Fruit fly (Drosophila melanogaster): ENCODE measurements around the gene Or85e.

Or85e gene

DNA sequence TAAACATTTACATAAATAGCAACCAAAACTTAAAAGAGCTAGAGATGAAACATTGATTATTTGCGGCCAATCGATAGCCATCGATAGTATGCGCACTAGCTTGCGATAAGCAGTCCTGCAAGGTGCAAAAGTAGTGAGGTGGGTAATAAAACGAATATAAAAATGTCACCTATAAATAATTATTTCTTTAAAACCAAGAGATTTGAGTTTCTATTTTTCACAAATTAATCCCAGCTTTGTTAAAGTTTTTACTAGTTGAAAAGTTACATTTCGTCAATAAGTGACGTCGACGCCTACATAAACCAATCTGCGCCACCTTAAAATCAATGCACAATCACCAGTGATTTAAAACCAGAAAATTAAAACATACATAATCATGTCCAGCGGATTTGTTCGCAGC is 15.1 kb upstream of the Or85e start, which contains the start of the genes Mkk4 and SLIRP2 (continued):
- peak; percentile 91 for TF ChIP-seq hb (GFP tag; IDR thresholded peaks at IDR 0.05; ENCODE audit: partially characterized antibody)
- no peak for TF ChIP-seq pan (optimal IDR thresholded peaks at IDR 0.05)
- TF ChIP-seq pan (GFP tag; optimal IDR thresholded peaks at IDR 0.05 in 1 of 2, IDR thresholded peaks at IDR 0.05 in 1 of 2), result peak in 1 of 2 experiments; percentile 99
- TF ChIP-seq Hr39 (optimal IDR thresholded peaks at IDR 0.05), result no peak
- peak; percentile 99 for TF ChIP-seq az2 (GFP tag; optimal IDR thresholded peaks at IDR 0.05)
- peak; percentile 98 for TF ChIP-seq jing (GFP tag; optimal IDR thresholded peaks at IDR 0.05)
- TF ChIP-seq B-H2 (GFP tag; optimal IDR thresholded peaks at IDR 0.05), result peak; percentile 98
- peak; percentile 97 for TF ChIP-seq CG9876 (GFP tag; optimal IDR thresholded peaks at IDR 0.05)
- TF ChIP-seq CG7745 (tag; optimal IDR thresholded peaks at IDR 0.05), result peak; percentile 80
- peak; percentile 89 for TF ChIP-seq CG14965 (GFP tag; optimal IDR thresholded peaks at IDR 0.05; ENCODE audit: borderline replicate concordance)
- peak; percentile 99 for TF ChIP-seq CG13624 (GFP tag; optimal IDR thresholded peaks at IDR 0.05)
- TF ChIP-seq twi (tag; optimal IDR thresholded peaks at IDR 0.05), result peak; percentile 98
- peak; percentile 99 for TF ChIP-seq sob (GFP tag; IDR thresholded peaks at IDR 0.05)
- TF ChIP-seq otp (GFP tag; IDR thresholded peaks at IDR 0.05), result peak; percentile 99
- TF ChIP-seq CG17912 (GFP tag; optimal IDR thresholded peaks at IDR 0.05), result peak; percentile 97
- TF ChIP-seq Pdp1 (GFP tag; optimal IDR thresholded peaks at IDR 0.05), result peak; percentile 99
- TF ChIP-seq kah (GFP tag; optimal IDR thresholded peaks at IDR 0.05), result peak; percentile 94
- TF ChIP-seq lmd (GFP tag; IDR thresholded peaks at IDR 0.05), result peak; percentile 99
- TF ChIP-seq aop (GFP tag; IDR thresholded peaks at IDR 0.05), result peak; percentile 90
- TF ChIP-seq CG32767 (GFP tag; IDR thresholded peaks at IDR 0.05), result peak; percentile 99
- TF ChIP-seq CG12299 (tag; optimal IDR thresholded peaks at IDR 0.05), result peak; percentile 98
- TF ChIP-seq Ets65A (GFP tag), result peak; percentile 100
- peak; percentile 97 for TF ChIP-seq btn (GFP tag; optimal IDR thresholded peaks at IDR 0.05)
- TF ChIP-seq Camta (GFP tag; optimal IDR thresholded peaks at IDR 0.05), result peak; percentile 99
- peak; percentile 99 for TF ChIP-seq CG17328 (GFP tag; IDR thresholded peaks at IDR 0.05)
- TF ChIP-seq ab (GFP tag; optimal IDR thresholded peaks at IDR 0.05), result peak; percentile 97
- TF ChIP-seq slp2 (GFP tag; optimal IDR thresholded peaks at IDR 0.05), result peak; percentile 99
- peak; percentile 29 to 81 for TF ChIP-seq insv (GFP tag; optimal IDR thresholded peaks at IDR 0.05)
- peak; percentile 99 for TF ChIP-seq CG11695 (GFP tag; IDR thresholded peaks at IDR 0.05)
- TF ChIP-seq dan (GFP tag; IDR thresholded peaks at IDR 0.05), result peak; percentile 94
- TF ChIP-seq H15 (GFP tag; IDR thresholded peaks at IDR 0.05), result peak; percentile 99
- peak; percentile 99 for TF ChIP-seq CG30431 (GFP tag; optimal IDR thresholded peaks at IDR 0.05)
- peak; percentile 99 for TF ChIP-seq CG34422 (GFP tag; IDR thresholded peaks at IDR 0.05)
- peak; percentile 87 for TF ChIP-seq bbx (GFP tag; IDR thresholded peaks at IDR 0.05; ENCODE audit: partially characterized antibody)
- peak; percentile 96 for TF ChIP-seq CG10431 (GFP tag; optimal IDR thresholded peaks at IDR 0.05)
- peak; percentile 92 for TF ChIP-seq Hey (tag; optimal IDR thresholded peaks at IDR 0.05)
- TF ChIP-seq mld (GFP tag; IDR thresholded peaks at IDR 0.05; ENCODE audit: partially characterized antibody), result peak; percentile 80
- TF ChIP-seq gce (GFP tag; IDR thresholded peaks at IDR 0.05), result peak; percentile 98
- peak; percentile 99 for TF ChIP-seq ind (GFP tag; optimal IDR thresholded peaks at IDR 0.05)
- TF ChIP-seq HLH4C (GFP tag; IDR thresholded peaks at IDR 0.05; ENCODE audit: partially characterized antibody), result peak; percentile 80
- TF ChIP-seq zfh1 (GFP tag; IDR thresholded peaks at IDR 0.05), result peak; percentile 99
- peak; percentile 96 for TF ChIP-seq CG11696 (GFP tag; IDR thresholded peaks at IDR 0.05)
- peak; percentile 99 for TF ChIP-seq zen (tag; optimal IDR thresholded peaks at IDR 0.05)
- peak; percentile 99 for TF ChIP-seq CG32532 (GFP tag; IDR thresholded peaks at IDR 0.05)
- peak; percentile 92 for TF ChIP-seq CG3163 (GFP tag; optimal IDR thresholded peaks at IDR 0.05)
- TF ChIP-seq CG31365 (tag; optimal IDR thresholded peaks at IDR 0.05), result peak; percentile 89
- peak; percentile 98 for TF ChIP-seq CrebB (tag; optimal IDR thresholded peaks at IDR 0.05)
- peak; percentile 99 for TF ChIP-seq Dip3 (GFP tag; optimal IDR thresholded peaks at IDR 0.05)
- peak; percentile 98 for TF ChIP-seq CG11504 (tag; optimal IDR thresholded peaks at IDR 0.05)
- peak; percentile 98 for TF ChIP-seq sug (tag; optimal IDR thresholded peaks at IDR 0.05)
- peak; percentile 97 for TF ChIP-seq ATbp (GFP tag; optimal IDR thresholded peaks at IDR 0.05)
- peak; percentile 99 for TF ChIP-seq CG9609 (GFP tag; optimal IDR thresholded peaks at IDR 0.05)

Data from whole organism, embryonic.